Fruit fly (Drosophila melanogaster) whole organism, embryonic: ENCODE results near the gene Mo25.

ENCODE experiments used
- ATbp ChIP-seq: fragments of 200-800 bp; sonication (Bioruptor generic); optimal IDR thresholded peaks from 2 replicates; lab custom pipeline; 2017; ENCODE audit warnings: missing biosample characterization, mild to moderate bottlenecking, missing genetic modification characterization, missing genetic modification reagents
- Ada2b ChIP-seq: fragments of 200-800 bp; sonication (Bioruptor generic); IDR thresholded peaks from 2 replicates; pipeline ENCODE4 v1.3.6; 2022; ENCODE audit warnings: missing biosample characterization, missing genetic modification characterization
- Atf3 ChIP-seq: fragments of 200-800 bp; sonication (Bioruptor generic); optimal IDR thresholded peaks from 3 replicates; lab custom pipeline; 2016; ENCODE audit warnings: missing biosample characterization, missing genetic modification characterization
- Awh ChIP-seq: fragments of 200-800 bp; sonication (Bioruptor generic); IDR thresholded peaks from 2 replicates; pipeline ENCODE4, ENCODE4 v1.3.6; 2022; ENCODE audit warnings: missing biosample characterization, missing genetic modification characterization
- Bdp1 ChIP-seq: fragments of 200-800 bp; sonication (Bioruptor generic); optimal IDR thresholded peaks from 3 replicates; lab custom pipeline; 2016; ENCODE audit warnings: missing biosample characterization, missing genetic modification characterization
- Bteb2 ChIP-seq: fragments of 200-800 bp; sonication (Bioruptor generic); optimal IDR thresholded peaks from 2 replicates; lab custom pipeline; 2016; ENCODE audit warnings: missing biosample characterization, missing genetic modification characterization
- CG1024 ChIP-seq: fragments of 200-800 bp; sonication (Bioruptor generic); IDR thresholded peaks from 2 replicates; pipeline ENCODE4 v1.3.6; 2022; ENCODE audit warnings: missing biosample characterization, missing genetic modification characterization
- CG11696 ChIP-seq: fragments of 200-800 bp; sonication (Bioruptor generic); IDR thresholded peaks from 2 replicates; pipeline ENCODE4 v1.3.6; 2022; ENCODE audit warnings: missing biosample characterization, missing genetic modification characterization
- CG12219 ChIP-seq: fragments of 200-800 bp; sonication (Bioruptor generic); optimal IDR thresholded peaks from 3 replicates; lab custom pipeline; 2018; ENCODE audit warnings: missing biosample characterization, mild to moderate bottlenecking, missing genetic modification characterization
- CG15073 ChIP-seq: fragments of 200-800 bp; sonication (Bioruptor generic); optimal IDR thresholded peaks from 2 replicates; lab custom pipeline; 2016; ENCODE audit warnings: missing biosample characterization, missing genetic modification characterization
- CG15601 ChIP-seq: fragments of 200-800 bp; sonication (Bioruptor generic); optimal IDR thresholded peaks from 3 replicates; lab custom pipeline; 2019; ENCODE audit warnings: missing biosample characterization, mild to moderate bottlenecking, missing genetic modification characterization, moderate library complexity
- CG16815 ChIP-seq: fragments of 200-800 bp; sonication (Bioruptor generic); optimal IDR thresholded peaks from 3 replicates; lab custom pipeline; 2017; ENCODE audit warnings: missing biosample characterization, mild to moderate bottlenecking, missing genetic modification characterization
- CG17568 ChIP-seq: fragments of 200-800 bp; sonication (Bioruptor generic); optimal IDR thresholded peaks from 2 replicates; lab custom pipeline; 2018; ENCODE audit warnings: missing biosample characterization, mild to moderate bottlenecking, missing genetic modification characterization, moderate library complexity
- CG1832 ChIP-seq: fragments of 200-800 bp; sonication (Bioruptor generic); optimal IDR thresholded peaks from 2 replicates; lab custom pipeline; 2017; ENCODE audit warnings: missing biosample characterization, mild to moderate bottlenecking, missing genetic modification characterization, inconsistent platforms
- CG18619 ChIP-seq: fragments of 200-800 bp; sonication (Bioruptor generic); optimal IDR thresholded peaks from 3 replicates; lab custom pipeline; 2017; ENCODE audit warnings: missing biosample characterization, mild to moderate bottlenecking, missing genetic modification characterization
- CG2875 ChIP-seq: fragments of 200-800 bp; sonication (Bioruptor generic); optimal IDR thresholded peaks from 2 replicates; lab custom pipeline; 2017; ENCODE audit warnings: missing biosample characterization, mild to moderate bottlenecking, missing genetic modification characterization, missing genetic modification reagents
- CG2889 ChIP-seq: fragments of 200-800 bp; sonication (Bioruptor generic); IDR thresholded peaks from 3 replicates; pipeline ENCODE4 v1.3.6; 2022; ENCODE audit warnings: missing biosample characterization, missing genetic modification characterization
- CG3407 ChIP-seq: fragments of 200-800 bp; sonication (Bioruptor generic); optimal IDR thresholded peaks from 2 replicates; lab custom pipeline; 2018; ENCODE audit warnings: missing biosample characterization, mild to moderate bottlenecking, missing genetic modification characterization
- CG34376 ChIP-seq: fragments of 200-800 bp; sonication (Bioruptor generic); optimal IDR thresholded peaks from 2 replicates; lab custom pipeline; 2018; ENCODE audit warnings: missing biosample characterization, mild to moderate bottlenecking, missing genetic modification characterization
- CG3838 ChIP-seq: fragments of 200-800 bp; sonication (Bioruptor generic); optimal IDR thresholded peaks from 3 replicates; lab custom pipeline; 2016; ENCODE audit warnings: missing biosample characterization, missing genetic modification characterization
- CG5180 ChIP-seq: fragments of 200-800 bp; sonication (Bioruptor generic); optimal IDR thresholded peaks from 3 replicates; lab custom pipeline; 2017; ENCODE audit warnings: missing biosample characterization, missing genetic modification characterization, mild to moderate bottlenecking, moderate library complexity, missing genetic modification reagents
- CG6791 ChIP-seq: fragments of 200-800 bp; sonication (Bioruptor generic); IDR thresholded peaks from 3 replicates; pipeline ENCODE4 v1.3.6; 2022; ENCODE audit warnings: missing biosample characterization, missing genetic modification characterization; ENCODE audit not compliant: partially characterized antibody
- CG7745 ChIP-seq: fragments of 200-800 bp; sonication (Bioruptor generic); optimal IDR thresholded peaks from 2 replicates; lab custom pipeline; 2018; ENCODE audit warnings: missing biosample characterization, mild to moderate bottlenecking, missing genetic modification characterization, moderate library complexity
- CG9215 ChIP-seq: fragments of 200-800 bp; sonication (Bioruptor generic); IDR thresholded peaks from 2 replicates; pipeline ENCODE4 v1.3.6; 2022; ENCODE audit warnings: missing biosample characterization, missing genetic modification characterization
- CG9437 ChIP-seq: fragments of 200-800 bp; sonication (Bioruptor generic); optimal IDR thresholded peaks from 2 replicates; lab custom pipeline; 2018; ENCODE audit warnings: missing biosample characterization, mild to moderate bottlenecking, missing genetic modification characterization
- Chrac-16 ChIP-seq: fragments of 200-800 bp; sonication (Bioruptor generic); optimal IDR thresholded peaks from 3 replicates; lab custom pipeline; 2016; ENCODE audit warnings: missing biosample characterization, missing genetic modification characterization
- Dfd ChIP-seq, 2 experiments: fragments of >200 bp; optimal IDR thresholded peaks; 2 replicates each; lab custom pipeline; 2017; ENCODE audit warnings: missing biosample characterization in 2 of 2, missing genetic modification characterization in 2 of 2
- Doc2 ChIP-seq: fragments of 200-800 bp; sonication (Bioruptor generic); IDR thresholded peaks from 2 replicates; pipeline ENCODE4 v1.3.6; 2022; ENCODE audit warnings: missing biosample characterization, missing genetic modification characterization
- Dref ChIP-seq: fragments of 200-800 bp; sonication (Bioruptor generic); IDR thresholded peaks from 2 replicates; pipeline ENCODE4 v1.3.6; 2022; ENCODE audit warnings: missing biosample characterization, missing genetic modification characterization
- E2f2 ChIP-seq: fragments of 200-800 bp; sonication (Bioruptor generic); IDR thresholded peaks from 2 replicates; pipeline ENCODE4 v1.3.6; 2022; ENCODE audit warnings: missing biosample characterization, missing genetic modification characterization
- Fer1 ChIP-seq: fragments of 200-800 bp; sonication (Bioruptor generic); optimal IDR thresholded peaks from 2 replicates; lab custom pipeline; 2017; ENCODE audit warnings: missing biosample characterization, mild to moderate bottlenecking, missing genetic modification characterization
- Gug ChIP-seq: fragments of 200-800 bp; sonication (Bioruptor generic); IDR thresholded peaks from 4 replicates; pipeline ENCODE4 v1.3.6; 2022; ENCODE audit warnings: missing biosample characterization, missing genetic modification characterization
- NC2β ChIP-seq: fragments of 200-800 bp; sonication (Bioruptor generic); optimal IDR thresholded peaks from 2 replicates; lab custom pipeline; 2016; ENCODE audit warnings: missing biosample characterization, missing genetic modification characterization
- Opbp ChIP-seq: fragments of 200-800 bp; sonication (Bioruptor generic); IDR thresholded peaks from 3 replicates; pipeline ENCODE4 v1.3.6; 2022; ENCODE audit warnings: missing biosample characterization, missing genetic modification characterization; ENCODE audit not compliant: partially characterized antibody
- TFAM ChIP-seq: fragments of 200-800 bp; sonication (Bioruptor generic); optimal IDR thresholded peaks from 2 replicates; lab custom pipeline; 2017; ENCODE audit warnings: missing biosample characterization, missing genetic modification characterization, inconsistent platforms
- ato ChIP-seq: fragments of 200-800 bp; sonication (Bioruptor generic); IDR thresholded peaks from 2 replicates; pipeline ENCODE4 v1.3.6; 2022; ENCODE audit warnings: missing biosample characterization, missing genetic modification characterization; ENCODE audit not compliant: partially characterized antibody
- bbx ChIP-seq: fragments of 200-800 bp; sonication (Bioruptor generic); IDR thresholded peaks from 2 replicates; pipeline ENCODE4 v1.3.6; 2022; ENCODE audit warnings: missing biosample characterization, missing genetic modification characterization; ENCODE audit not compliant: partially characterized antibody
- btn ChIP-seq: fragments of 200-800 bp; sonication (Bioruptor generic); optimal IDR thresholded peaks from 2 replicates; lab custom pipeline; 2016; ENCODE audit warnings: missing biosample characterization, missing genetic modification characterization
- cad ChIP-seq: fragments of >200 bp; optimal IDR thresholded peaks from 2 replicates; lab custom pipeline; 2017; ENCODE audit warnings: missing biosample characterization, missing genetic modification characterization
- cwo ChIP-seq: fragments of 200-800 bp; sonication (Bioruptor generic); optimal IDR thresholded peaks from 3 replicates; lab custom pipeline; 2017; ENCODE audit warnings: missing biosample characterization, missing genetic modification characterization, mild to moderate bottlenecking, moderate library complexity, missing genetic modification reagents
- dm ChIP-seq: fragments of 200-800 bp; sonication (Bioruptor generic); optimal IDR thresholded peaks from 3 replicates; lab custom pipeline; 2016; ENCODE audit warnings: missing biosample characterization, missing genetic modification characterization
- fru ChIP-seq: fragments of >200 bp; optimal IDR thresholded peaks from 2 replicates; lab custom pipeline; 2017
- gce ChIP-seq: fragments of 200-800 bp; sonication (Bioruptor generic); IDR thresholded peaks from 3 replicates; pipeline ENCODE4 v1.3.6; 2022; ENCODE audit warnings: missing biosample characterization, missing genetic modification characterization
- grn ChIP-seq: fragments of 200-800 bp; sonication (Bioruptor generic); optimal IDR thresholded peaks from 3 replicates; lab custom pipeline; 2017; ENCODE audit warnings: missing biosample characterization, missing genetic modification characterization
- gsb ChIP-seq: fragments of 200-800 bp; sonication (Bioruptor generic); IDR thresholded peaks from 2 replicates; pipeline ENCODE4 v1.3.6; 2022; ENCODE audit warnings: missing biosample characterization, missing genetic modification characterization
- nom ChIP-seq: fragments of 200-800 bp; sonication (Bioruptor generic); optimal IDR thresholded peaks from 2 replicates; lab custom pipeline; 2017; ENCODE audit warnings: missing biosample characterization, missing genetic modification characterization, mild to moderate bottlenecking, moderate library complexity, missing genetic modification reagents
- psq ChIP-seq: fragments of 200-800 bp; sonication (Bioruptor generic); optimal IDR thresholded peaks from 2 replicates; lab custom pipeline; 2017; ENCODE audit warnings: missing biosample characterization, missing genetic modification characterization
- pzg ChIP-seq: fragments of 200-800 bp; sonication (Bioruptor generic); optimal IDR thresholded peaks from 3 replicates; lab custom pipeline; 2018; ENCODE audit warnings: missing biosample characterization, mild to moderate bottlenecking, missing genetic modification characterization, moderate library complexity
- sd ChIP-seq: fragments of 200-800 bp; sonication (Bioruptor generic); optimal IDR thresholded peaks from 3 replicates; lab custom pipeline; 2018; ENCODE audit warnings: missing biosample characterization, mild to moderate bottlenecking, missing genetic modification characterization, moderate library complexity
- sima ChIP-seq: fragments of 200-800 bp; sonication (Bioruptor generic); optimal IDR thresholded peaks from 2 replicates; lab custom pipeline; 2016; ENCODE audit warnings: missing biosample characterization, missing genetic modification characterization
- sna ChIP-seq: fragments of 200-800 bp; sonication (Bioruptor generic); IDR thresholded peaks from 2 replicates; pipeline ENCODE4 v1.3.6; 2022; ENCODE audit warnings: missing biosample characterization, missing genetic modification characterization; ENCODE audit not compliant: partially characterized antibody
- sob ChIP-seq: fragments of 200-800 bp; sonication (Bioruptor generic); IDR thresholded peaks from 2 replicates; pipeline ENCODE4 v1.3.6; 2022; ENCODE audit warnings: missing biosample characterization, missing genetic modification characterization
- sug ChIP-seq: fragments of 200-800 bp; optimal IDR thresholded peaks from 2 replicates; lab custom pipeline; 2019; ENCODE audit warnings: missing biosample characterization, mild to moderate bottlenecking, missing genetic modification characterization, moderate library complexity

Gene Mo25

dm6 chr3L:16612972-16613371, 2.3 kb downstream of the Mo25 start (continued):
- TF ChIP-seq CG17568 (GFP tag; lab: Kevin White, UChicago), result no peak
- no peak for TF ChIP-seq sima (GFP tag; lab: Kevin White, UChicago)
- TF ChIP-seq CG5180 (GFP tag; lab: Kevin White, UChicago), result no peak
- peak; percentile 35; the same call in 1 of the 2 replicates for TF ChIP-seq sob (GFP tag; lab: Robert Waterston, UW)
- peak; percentile 1 for TF ChIP-seq CG18619 (GFP tag; lab: Kevin White, UChicago)
- peak; percentile 25 for TF ChIP-seq cwo
- peak; percentile 27 for TF ChIP-seq CG34376 (GFP tag; lab: Kevin White, UChicago)
- no peak for TF ChIP-seq Atf3 (GFP tag; lab: Kevin White, UChicago)
- no peak for TF ChIP-seq gce (GFP tag; lab: Robert Waterston, UW)
- no peak for TF ChIP-seq Awh (GFP tag; lab: Robert Waterston, UW)
- TF ChIP-seq fru, result no peak
- TF ChIP-seq CG7745 (tag; lab: Kevin White, UChicago), result no peak
- no peak for TF ChIP-seq sna (GFP tag; lab: Robert Waterston, UW)
- TF ChIP-seq E2f2 (GFP tag; lab: Robert Waterston, UW), result no peak
- no peak for TF ChIP-seq Fer1 (GFP tag; lab: Kevin White, UChicago)
- TF ChIP-seq CG11696 (GFP tag; lab: Robert Waterston, UW), result no peak
- no peak for TF ChIP-seq dm (GFP tag; lab: Kevin White, UChicago)
- TF ChIP-seq psq, result no peak
- TF ChIP-seq cad (GFP tag; lab: Kevin White, UChicago), result no peak
- no peak for TF ChIP-seq CG9437 (GFP tag; lab: Kevin White, UChicago)
- TF ChIP-seq CG9215, result no peak
- no peak for TF ChIP-seq CG6791 (GFP tag; lab: Robert Waterston, UW)
- no peak for TF ChIP-seq Doc2 (GFP tag; lab: Robert Waterston, UW)
- TF ChIP-seq TFAM (GFP tag; lab: Kevin White, UChicago), result no peak
- TF ChIP-seq CG1832, result no peak
- no peak for TF ChIP-seq bbx (GFP tag; lab: Robert Waterston, UW)
- TF ChIP-seq Gug (GFP tag; lab: Robert Waterston, UW), result peak; percentile 41; the same call in 1 of the 4 replicates
- no peak for TF ChIP-seq grn (GFP tag; lab: Kevin White, UChicago)
- no peak for TF ChIP-seq btn (GFP tag; lab: Kevin White, UChicago)
- no peak for TF ChIP-seq CG16815 (GFP tag; lab: Kevin White, UChicago)
- no peak for TF ChIP-seq CG15601 (tag; lab: Kevin White, UChicago)
- TF ChIP-seq CG2889 (GFP tag; lab: Robert Waterston, UW), result no peak
- peak; percentile 94 for TF ChIP-seq sd (tag; lab: Kevin White, UChicago)
- TF ChIP-seq NC2β (GFP tag; lab: Kevin White, UChicago), result no peak
- no peak for TF ChIP-seq CG2875 (GFP tag; lab: Kevin White, UChicago)
- no peak for TF ChIP-seq CG3407 (GFP tag; lab: Kevin White, UChicago)
- no peak for TF ChIP-seq Bteb2 (GFP tag; lab: Kevin White, UChicago)
- no peak for TF ChIP-seq Bdp1

dm6 chr3L:16612152-16612551, 3.1 kb downstream of the Mo25 start, which contains the start of gene CG4101:
Gene CG4101, plus strand, starts transcription at chr3L:16612486.
- peak; percentile 64 for TF ChIP-seq Dref
- peak; percentile 82 for TF ChIP-seq Chrac-16 (GFP tag; lab: Kevin White, UChicago)
- peak; percentile 70 for TF ChIP-seq Ada2b (GFP tag; lab: Robert Waterston, UW)
- TF ChIP-seq CG12219 (GFP tag; lab: Kevin White, UChicago), result peak; percentile 64
- TF ChIP-seq CG3838, result peak; percentile 88
- peak; percentile 77 for TF ChIP-seq pzg (GFP tag; lab: Kevin White, UChicago)
- TF ChIP-seq nom (GFP tag; lab: Kevin White, UChicago), result peak; percentile 50
- no peak for TF ChIP-seq Dfd (GFP tag; optimal IDR thresholded peaks at IDR 0.05; lab: Kevin White, UChicago)
- no peak for TF ChIP-seq ato (GFP tag; lab: Robert Waterston, UW)
- no peak for TF ChIP-seq gsb
- peak; percentile 48 for TF ChIP-seq ATbp (GFP tag; lab: Kevin White, UChicago)
- TF ChIP-seq Opbp (GFP tag; lab: Robert Waterston, UW), result peak; percentile 70; the same call in 2 of the 3 replicates
- TF ChIP-seq sug, result peak; percentile 88
- TF ChIP-seq cad (GFP tag; lab: Kevin White, UChicago), result no peak
- no peak for TF ChIP-seq CG15073 (GFP tag; lab: Kevin White, UChicago)
- peak; percentile 63 for TF ChIP-seq CG1024 (GFP tag; lab: Robert Waterston, UW)
